Comparison of ENCODE assay signal across 1 fruit fly cellular context in the genomic region with DNA sequence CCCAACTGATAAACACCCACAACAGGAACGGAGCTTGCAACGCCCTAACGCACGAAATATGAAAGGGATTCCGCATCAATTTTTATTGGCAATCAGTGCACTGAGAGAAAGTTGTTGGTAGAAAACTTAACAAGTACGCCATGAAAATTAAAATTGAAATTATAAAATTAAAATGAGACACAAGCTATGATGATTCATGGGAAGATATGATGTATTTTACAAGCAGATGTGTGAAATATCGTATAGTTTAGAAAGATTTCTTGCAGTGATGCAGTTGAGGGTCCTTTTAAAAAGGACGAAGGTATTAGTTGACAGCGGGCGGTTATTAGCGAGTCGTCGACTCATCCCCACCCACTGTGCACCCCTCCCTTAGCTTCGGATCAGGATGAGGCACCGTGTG.
TF ChIP-seq lines count a peak whose summit lies in the region.

No protein-coding gene starts in this region.

TF ChIP-seq in whole organism, embryonic, 481 proteins besides CTCF, POLR2A, EP300 and RAD21 (continued from another document):
- peak; percentile 92 for TF ChIP-seq Ets65A (GFP tag; lab: Kevin White, UChicago)
- no peak for TF ChIP-seq D (optimal IDR thresholded peaks at IDR 0.05; lab: Kevin White, UChicago)
- peak; percentile 20 for TF ChIP-seq D (GFP tag; optimal IDR thresholded peaks at IDR 0.05; lab: Kevin White, UChicago)
- peak; percentile 14 for TF ChIP-seq CG7271 (tag; optimal IDR thresholded peaks at IDR 0.05; lab: Kevin White, UChicago)
- TF ChIP-seq CG10959 (GFP tag; IDR thresholded peaks at IDR 0.05; lab: Robert Waterston, UW): peak; percentile 27; the same call in 1 of the 2 replicates
- TF ChIP-seq hkb (optimal IDR thresholded peaks at IDR 0.05; lab: Kevin White, UChicago): no peak
- 0 out of 2 replicates have a peak, but pooled peaks have one; percentile 22 for TF ChIP-seq hkb (GFP tag; IDR thresholded peaks at IDR 0.05; lab: Robert Waterston, UW)
- no peak for TF ChIP-seq cwo (GFP tag; optimal IDR thresholded peaks at IDR 0.05; lab: Kevin White, UChicago)
- peak; percentile 61 for TF ChIP-seq nerfin-1 (tag; optimal IDR thresholded peaks at IDR 0.05; lab: Kevin White, UChicago)
- peak; percentile 23; the same call in 1 of the 3 replicates for TF ChIP-seq dysf (GFP tag; IDR thresholded peaks at IDR 0.05; lab: Robert Waterston, UW)
- TF ChIP-seq CG10267 (tag; optimal IDR thresholded peaks at IDR 0.05; lab: Kevin White, UChicago): peak; percentile 43
- TF ChIP-seq fd96Cb (tag; optimal IDR thresholded peaks at IDR 0.05; lab: Kevin White, UChicago): peak; percentile 29
- peak; percentile 33 for TF ChIP-seq CG9727 (GFP tag; optimal IDR thresholded peaks at IDR 0.05; lab: Kevin White, UChicago)
- peak; percentile 29 for TF ChIP-seq pros (GFP tag; optimal IDR thresholded peaks at IDR 0.05; lab: Kevin White, UChicago)
- TF ChIP-seq ara (GFP tag; IDR thresholded peaks at IDR 0.05; lab: Robert Waterston, UW): peak; percentile 59
- TF ChIP-seq peb (GFP tag; IDR thresholded peaks at IDR 0.05; lab: Robert Waterston, UW): no peak
- TF ChIP-seq sens (GFP tag; lab: Kevin White, UChicago): peak; percentile 70
- peak; percentile 59 for TF ChIP-seq Med (GFP tag; lab: Kevin White, UChicago)
- TF ChIP-seq row (GFP tag; IDR thresholded peaks at IDR 0.05; lab: Robert Waterston, UW): peak; percentile 49; the same call in 2 of the 3 replicates
- peak; percentile 52 for TF ChIP-seq phol (tag; optimal IDR thresholded peaks at IDR 0.05; lab: Kevin White, UChicago)
- no peak for TF ChIP-seq CG3407 (GFP tag; optimal IDR thresholded peaks at IDR 0.05; lab: Kevin White, UChicago)
- TF ChIP-seq CG33557 (GFP tag; optimal IDR thresholded peaks at IDR 0.05; lab: Kevin White, UChicago): peak; percentile 30
- TF ChIP-seq Ptx1 (GFP tag; IDR thresholded peaks at IDR 0.05; lab: Robert Waterston, UW): peak; percentile 20; the same call in 1 of the 2 replicates
- peak in 1 of 3 experiments; percentile 68 for TF ChIP-seq lola (GFP tag; optimal IDR thresholded peaks at IDR 0.05; lab: Kevin White, UChicago)
- TF ChIP-seq emc (GFP tag; optimal IDR thresholded peaks at IDR 0.05; lab: Kevin White, UChicago): no peak
- TF ChIP-seq gcm (GFP tag; optimal IDR thresholded peaks at IDR 0.05; lab: Kevin White, UChicago): no peak
- peak; percentile 43 for TF ChIP-seq nmo (GFP tag; optimal IDR thresholded peaks at IDR 0.05; lab: Kevin White, UChicago)
- no peak for TF ChIP-seq CG3065 (GFP tag; optimal IDR thresholded peaks at IDR 0.05; lab: Kevin White, UChicago)
- peak; percentile 61 for TF ChIP-seq CG18262 (tag; optimal IDR thresholded peaks at IDR 0.05; lab: Kevin White, UChicago)
- peak; percentile 13 for TF ChIP-seq zf30C (GFP tag; optimal IDR thresholded peaks at IDR 0.05; lab: Kevin White, UChicago)
- peak; percentile 69 for TF ChIP-seq dmrt11E (tag; optimal IDR thresholded peaks at IDR 0.05; lab: Kevin White, UChicago)
